Fruit fly (Drosophila melanogaster): Measurements from ENCODE around the gene Lip2.

- TF ChIP-seq woc (GFP tag; optimal IDR thresholded peaks at IDR 0.05) (peak; percentile 35), rgr (GFP tag; optimal IDR thresholded peaks at IDR 0.05) (peak; percentile 86), OdsH (GFP tag; optimal IDR thresholded peaks at IDR 0.05) (peak; percentile 84), CrebA (GFP tag; optimal IDR thresholded peaks at IDR 0.05; ENCODE audit: borderline replicate concordance) (no peak), Myc (optimal IDR thresholded peaks at IDR 0.05) (no peak), foxo (GFP tag; optimal IDR thresholded peaks at IDR 0.05) (peak; percentile 9 to 81), usp (GFP tag; optimal IDR thresholded peaks at IDR 0.05) (no peak)
These were observed 6.0 kb downstream of the Lip2 start, which contains the start of gene CG6415 for dm6 chr2L:10703281-10703680.

All from whole organism, wandering third instar larva.